Fruit fly (Drosophila melanogaster) whole organism, wandering third instar larva: ENCODE data around the gene Pnn.

Experiments
- Abd-B ChIP-seq: fragments of >200 bp; optimal IDR thresholded peaks from 2 replicates; lab custom pipeline; 2017; ENCODE audit warnings: missing biosample characterization, missing genetic modification characterization
- CG32264 ChIP-seq: fragments of 200-800 bp; sonication (Bioruptor generic); optimal IDR thresholded peaks from 2 replicates; lab custom pipeline; 2016; ENCODE audit warnings: missing biosample characterization, missing genetic modification characterization
- CG9705 ChIP-seq: fragments of 200-800 bp; sonication (Bioruptor generic); optimal IDR thresholded peaks from 2 replicates; lab custom pipeline; 2018; ENCODE audit warnings: missing biosample characterization, mild to moderate bottlenecking, missing genetic modification characterization
- CrebA ChIP-seq: fragments of 200-800 bp; sonication (Bioruptor generic); optimal IDR thresholded peaks from 2 replicates; lab custom pipeline; 2016; ENCODE audit warnings: missing biosample characterization, mild to moderate bottlenecking, missing genetic modification characterization, borderline replicate concordance
- Dfd ChIP-seq: fragments of >200 bp; optimal IDR thresholded peaks from 2 replicates; lab custom pipeline; 2017; ENCODE audit warnings: missing biosample characterization, missing genetic modification characterization
- Dif ChIP-seq: fragments of 200-275, 200-300 bp; sonication (Bioruptor generic); optimal IDR thresholded peaks from 2 replicates; lab custom pipeline; 2018; ENCODE audit warnings: missing biosample characterization, missing genetic modification characterization; ENCODE audit not compliant: partially characterized antibody
- GATAd ChIP-seq: sonication (Bioruptor generic); optimal IDR thresholded peaks from 2 replicates; lab custom pipeline; 2016; ENCODE audit warnings: missing biosample characterization, missing genetic modification characterization
- HLH106 ChIP-seq: fragments of 200-800 bp; optimal IDR thresholded peaks from 3 replicates; lab custom pipeline; 2019; ENCODE audit warnings: missing biosample characterization, mild to moderate bottlenecking, missing genetic modification characterization, moderate library complexity
- Hnf4 ChIP-seq: fragments of 200-800 bp; sonication (Bioruptor generic); optimal IDR thresholded peaks from 2 replicates; lab custom pipeline; 2016; ENCODE audit warnings: missing biosample characterization, mild to moderate bottlenecking, missing genetic modification characterization
- Hr78 ChIP-seq: fragments of >200 bp; optimal IDR thresholded peaks from 2 replicates; lab custom pipeline; 2017; ENCODE audit warnings: missing biosample characterization, missing genetic modification characterization
- Hr83 ChIP-seq: fragments of 200-300 bp; sonication (Bioruptor generic); optimal IDR thresholded peaks from 2 replicates; lab custom pipeline; 2016; ENCODE audit warnings: missing biosample characterization, mild to moderate bottlenecking, missing genetic modification characterization, moderate library complexity; ENCODE audit not compliant: poor library complexity, severe bottlenecking
- Jra ChIP-seq: sonication (Bioruptor generic); optimal IDR thresholded peaks from 2 replicates; lab custom pipeline; 2016; ENCODE audit warnings: missing biosample characterization, missing genetic modification characterization
- Mio ChIP-seq: sonication (Bioruptor generic); optimal IDR thresholded peaks from 2 replicates; lab custom pipeline; 2016; ENCODE audit warnings: missing biosample characterization, missing genetic modification characterization
- Myc ChIP-seq: fragments of >200 bp; optimal IDR thresholded peaks from 2 replicates; lab custom pipeline; 2017
- N ChIP-seq: fragments of >200 bp; optimal IDR thresholded peaks from 2 replicates; lab custom pipeline; 2018; ENCODE audit warnings: missing biosample characterization, missing external identifiers, missing genetic modification characterization
- OdsH ChIP-seq: fragments of 200-800 bp; sonication (Bioruptor generic); optimal IDR thresholded peaks from 2 replicates; lab custom pipeline; 2016; ENCODE audit warnings: missing biosample characterization, mild to moderate bottlenecking, missing genetic modification characterization
- Rel ChIP-seq, 2 experiments: fragments of 200-800 bp; sonication (Bioruptor generic) in 1 of 2; optimal IDR thresholded peaks; 2 replicates in 1 of 2; 3 replicates in 1 of 2; lab custom pipeline; 2016 to 2019; ENCODE audit warnings: mild to moderate bottlenecking in 2 of 2, missing biosample characterization in 2 of 2, missing genetic modification characterization in 2 of 2, moderate library complexity in 1 of 2
- Sp1 ChIP-seq: fragments of 200-800 bp; sonication (Bioruptor generic); optimal IDR thresholded peaks from 3 replicates; lab custom pipeline; 2019; ENCODE audit warnings: missing biosample characterization, mild to moderate bottlenecking, missing genetic modification characterization, moderate library complexity
- Vsx2 ChIP-seq: fragments of 200-300, 225-300 bp; sonication (Bioruptor generic); optimal IDR thresholded peaks from 2 replicates; lab custom pipeline; 2018; ENCODE audit warnings: missing biosample characterization, missing genetic modification characterization; ENCODE audit not compliant: partially characterized antibody
- br ChIP-seq: fragments of 200-800 bp; sonication (Bioruptor generic); optimal IDR thresholded peaks from 2 replicates; lab custom pipeline; 2016; ENCODE audit warnings: missing biosample characterization, missing genetic modification characterization
- brk ChIP-seq: fragments of 200-800 bp; sonication (Bioruptor generic); optimal IDR thresholded peaks from 2 replicates; lab custom pipeline; 2016; ENCODE audit warnings: missing biosample characterization, mild to moderate bottlenecking, missing genetic modification characterization
- dl ChIP-seq, 2 experiments: fragments of 175-275, 200-275 bp in 1 of 2; fragments of 200-275 bp in 1 of 2; sonication (Bioruptor generic); optimal IDR thresholded peaks; lab custom pipeline; 2018; ENCODE audit warnings: mild to moderate bottlenecking in 2 of 2, missing biosample characterization in 2 of 2, missing genetic modification characterization in 2 of 2, moderate library complexity in 2 of 2; ENCODE audit not compliant: partially characterized antibody in 2 of 2, insufficient read depth in 1 of 2
- dmrt93B ChIP-seq: fragments of 200-800 bp; sonication (Bioruptor generic); optimal IDR thresholded peaks from 2 replicates; lab custom pipeline; 2018; ENCODE audit warnings: missing biosample characterization, mild to moderate bottlenecking, missing genetic modification characterization
- dsf ChIP-seq: sonication (Bioruptor generic); optimal IDR thresholded peaks from 2 replicates; lab custom pipeline; 2016; ENCODE audit warnings: missing biosample characterization, missing genetic modification characterization, borderline replicate concordance
- ey ChIP-seq: fragments of 200-800 bp; sonication (Bioruptor generic); optimal IDR thresholded peaks from 2 replicates; lab custom pipeline; 2016; ENCODE audit warnings: missing biosample characterization, missing genetic modification characterization
- foxo ChIP-seq, 2 experiments: fragments of 200-800 bp; sonication (Bioruptor generic); optimal IDR thresholded peaks; 2 replicates in 1 of 2; 3 replicates in 1 of 2; lab custom pipeline; 2016 to 2017; ENCODE audit warnings: missing biosample characterization in 2 of 2, missing genetic modification characterization in 2 of 2
- fru ChIP-seq: fragments of 200-800 bp; sonication (Bioruptor generic); optimal IDR thresholded peaks from 3 replicates; lab custom pipeline; 2016; ENCODE audit warnings: missing biosample characterization, mild to moderate bottlenecking, missing genetic modification characterization
- h ChIP-seq: fragments of 200-800 bp; sonication (Bioruptor generic); optimal IDR thresholded peaks from 3 replicates; lab custom pipeline; 2016; ENCODE audit warnings: missing biosample characterization, mild to moderate bottlenecking, missing genetic modification characterization
- jim ChIP-seq: fragments of 175-275, 200-325 bp; sonication (Bioruptor generic); optimal IDR thresholded peaks from 2 replicates; lab custom pipeline; 2016; ENCODE audit warnings: missing biosample characterization, mild to moderate bottlenecking, missing genetic modification characterization
- lola ChIP-seq: fragments of >200 bp; optimal IDR thresholded peaks from 2 replicates; lab custom pipeline; 2017; ENCODE audit warnings: missing biosample characterization, missing genetic modification characterization
- pan ChIP-seq: fragments of >200 bp; optimal IDR thresholded peaks from 2 replicates; lab custom pipeline; 2017
- psq ChIP-seq: fragments of 200-800 bp; sonication (Bioruptor generic); optimal IDR thresholded peaks from 3 replicates; lab custom pipeline; 2017; ENCODE audit warnings: missing biosample characterization, mild to moderate bottlenecking, missing genetic modification characterization, moderate library complexity
- rgr ChIP-seq: fragments of 200-800 bp; sonication (Bioruptor generic); optimal IDR thresholded peaks from 3 replicates; lab custom pipeline; 2016; ENCODE audit warnings: missing biosample characterization, mild to moderate bottlenecking, missing genetic modification characterization
- sage ChIP-seq: fragments of 200-800 bp; sonication (Bioruptor generic); optimal IDR thresholded peaks from 2 replicates; lab custom pipeline; 2016; ENCODE audit warnings: missing biosample characterization, mild to moderate bottlenecking, missing genetic modification characterization
- sv ChIP-seq: fragments of 200-800 bp; sonication (Bioruptor generic); optimal IDR thresholded peaks from 3 replicates; lab custom pipeline; 2016; ENCODE audit warnings: missing biosample characterization, missing genetic modification characterization
- tai ChIP-seq: sonication (Bioruptor generic); optimal IDR thresholded peaks from 2 replicates; lab custom pipeline; 2016; ENCODE audit warnings: missing biosample characterization, missing genetic modification characterization
- usp ChIP-seq: fragments of >200 bp; optimal IDR thresholded peaks from 2 replicates; lab custom pipeline; 2017; ENCODE audit warnings: missing biosample characterization, missing genetic modification characterization
- woc ChIP-seq: sonication (Bioruptor generic); optimal IDR thresholded peaks from 2 replicates; lab custom pipeline; 2016; ENCODE audit warnings: missing biosample characterization, mild to moderate bottlenecking, missing genetic modification characterization

Pnn gene

DNA sequence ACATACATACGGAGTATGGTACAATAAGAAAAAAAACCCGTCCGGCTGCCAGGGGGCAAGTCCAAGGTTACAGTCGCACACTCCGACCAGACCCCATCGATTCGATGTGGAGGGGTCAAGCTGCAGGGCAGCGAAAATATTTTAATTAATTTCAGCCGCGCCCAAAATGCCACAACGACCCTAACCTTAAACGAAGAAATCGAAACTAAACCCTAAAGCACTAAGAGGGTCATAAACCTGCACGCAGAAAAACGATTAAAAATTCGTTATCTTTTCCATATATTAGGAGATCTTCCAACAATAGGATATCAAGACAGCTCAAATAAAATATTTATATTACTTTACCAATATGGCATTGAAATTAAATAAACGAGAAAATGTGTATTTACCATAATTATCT, 38.8 kb upstream of the Pnn start:
- peak; percentile 23 for TF ChIP-seq rgr
- no peak for TF ChIP-seq Dif (GFP tag; lab: Kevin White, UChicago)
- no peak for TF ChIP-seq Hr78 (GFP tag; lab: Kevin White, UChicago)
- TF ChIP-seq sage (GFP tag; lab: Kevin White, UChicago): peak; percentile 22
- no peak for TF ChIP-seq foxo (GFP tag; optimal IDR thresholded peaks at IDR 0.05; lab: Kevin White, UChicago)

- peak; percentile 37 for TF ChIP-seq br
- TF ChIP-seq sage (GFP tag; lab: Kevin White, UChicago): no peak
- TF ChIP-seq Sp1 (GFP tag; lab: Kevin White, UChicago): peak; percentile 22
- TF ChIP-seq GATAd: peak; percentile 16
- peak; percentile 38 for TF ChIP-seq HLH106 (tag; lab: Kevin White, UChicago)
- no peak for TF ChIP-seq CrebA (GFP tag; lab: Kevin White, UChicago)
- no peak for TF ChIP-seq dl (GFP tag; optimal IDR thresholded peaks at IDR 0.05; lab: Kevin White, UChicago; ENCODE audit: insufficient read depth in 1 of 2, partially characterized antibody in 2 of 2)
- TF ChIP-seq Vsx2: no peak
- TF ChIP-seq sv (GFP tag; lab: Kevin White, UChicago): peak; percentile 91
- TF ChIP-seq N (GFP tag; lab: Kevin White, UChicago): no peak
- TF ChIP-seq tai (GFP tag; lab: Kevin White, UChicago): no peak
- peak; percentile 74 for TF ChIP-seq h (GFP tag; lab: Kevin White, UChicago)
- no peak for TF ChIP-seq Dif (GFP tag; lab: Kevin White, UChicago)
- no peak for TF ChIP-seq Mio (GFP tag; lab: Kevin White, UChicago)
- peak; percentile 58 for TF ChIP-seq OdsH (GFP tag; lab: Kevin White, UChicago)
- peak in 1 of 2 experiments; percentile 65 for TF ChIP-seq foxo (GFP tag; optimal IDR thresholded peaks at IDR 0.05; lab: Kevin White, UChicago)
- no peak for TF ChIP-seq Hr83
- no peak for TF ChIP-seq CG32264 (GFP tag; lab: Kevin White, UChicago)
- TF ChIP-seq Myc (lab: Kevin White, UChicago): no peak
- peak; percentile 39 for TF ChIP-seq dsf (GFP tag; lab: Kevin White, UChicago)
- TF ChIP-seq usp (GFP tag; lab: Kevin White, UChicago): no peak
- no peak for TF ChIP-seq dmrt93B
- TF ChIP-seq Hr78 (GFP tag; lab: Kevin White, UChicago): no peak
- TF ChIP-seq brk: no peak
- peak; percentile 36 for TF ChIP-seq Rel (GFP tag; optimal IDR thresholded peaks at IDR 0.05; lab: Kevin White, UChicago)
- no peak for TF ChIP-seq Rel (tag; optimal IDR thresholded peaks at IDR 0.05; lab: Kevin White, UChicago)
- TF ChIP-seq Hnf4 (GFP tag; lab: Kevin White, UChicago): peak; percentile 67
- peak; percentile 9 for TF ChIP-seq woc (GFP tag; lab: Kevin White, UChicago)
- TF ChIP-seq psq: peak; percentile 32
- TF ChIP-seq Jra (GFP tag; lab: Kevin White, UChicago): no peak
- no peak for TF ChIP-seq pan (lab: Kevin White, UChicago)
- no peak for TF ChIP-seq Dfd (GFP tag; lab: Kevin White, UChicago)
- peak; percentile 67 for TF ChIP-seq ey (GFP tag; lab: Kevin White, UChicago)
- peak; percentile 77 for TF ChIP-seq rgr
- TF ChIP-seq Abd-B (GFP tag; lab: Kevin White, UChicago): no peak
- TF ChIP-seq fru (GFP tag; lab: Kevin White, UChicago): peak; percentile 23
- no peak for TF ChIP-seq jim (GFP tag; lab: Kevin White, UChicago)
- no peak for TF ChIP-seq CG9705
- no peak for TF ChIP-seq lola
Observed at dm6 chr3R:9702567-9702966, 38.1 kb upstream of the Pnn start.

- TF ChIP-seq Myc (lab: Kevin White, UChicago): no peak
Observed at dm6 chr3R:9703273-9703672, 37.4 kb upstream of the Pnn start.
